Fruit fly (Drosophila melanogaster): Measurements from ENCODE around the gene Obp99b.

Obp99b gene

dm6 chr3R:29756153-29756552, 39.5 kb upstream of the Obp99b start:
- TF ChIP-seq insv (optimal IDR thresholded peaks at IDR 0.05): no peak
- no peak for TF ChIP-seq ttk (optimal IDR thresholded peaks at IDR 0.05)
- TF ChIP-seq h (optimal IDR thresholded peaks at IDR 0.05): no peak

DNA sequence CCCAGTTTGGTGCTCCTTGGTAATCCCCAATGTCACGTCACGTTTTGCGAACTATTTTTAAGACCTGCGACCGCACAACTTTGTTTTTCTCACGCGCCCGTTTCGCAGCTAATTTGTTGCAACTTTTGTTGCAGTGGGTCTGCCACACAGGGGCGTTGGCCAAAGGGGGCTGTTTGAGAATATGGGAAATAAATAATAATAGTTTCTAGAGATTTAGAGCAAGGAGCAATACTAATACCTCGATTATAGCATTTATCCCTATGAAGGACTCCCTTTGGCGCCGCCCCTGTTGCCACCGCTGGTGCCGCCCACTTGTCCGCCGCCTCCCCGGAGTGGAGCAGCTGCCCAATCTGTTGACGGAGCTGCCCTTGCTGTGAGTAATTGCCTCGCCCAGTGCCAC, 38.6 kb upstream of the Obp99b start:
- no peak for TF ChIP-seq psq (optimal IDR thresholded peaks at IDR 0.05)
- TF ChIP-seq insv (optimal IDR thresholded peaks at IDR 0.05): no peak
- no peak for TF ChIP-seq ttk (optimal IDR thresholded peaks at IDR 0.05)
- TF ChIP-seq Myc (optimal IDR thresholded peaks at IDR 0.05): no peak
- no peak for TF ChIP-seq Sin3A (optimal IDR thresholded peaks at IDR 0.05)
- no peak for TF ChIP-seq h (optimal IDR thresholded peaks at IDR 0.05)

DNA sequence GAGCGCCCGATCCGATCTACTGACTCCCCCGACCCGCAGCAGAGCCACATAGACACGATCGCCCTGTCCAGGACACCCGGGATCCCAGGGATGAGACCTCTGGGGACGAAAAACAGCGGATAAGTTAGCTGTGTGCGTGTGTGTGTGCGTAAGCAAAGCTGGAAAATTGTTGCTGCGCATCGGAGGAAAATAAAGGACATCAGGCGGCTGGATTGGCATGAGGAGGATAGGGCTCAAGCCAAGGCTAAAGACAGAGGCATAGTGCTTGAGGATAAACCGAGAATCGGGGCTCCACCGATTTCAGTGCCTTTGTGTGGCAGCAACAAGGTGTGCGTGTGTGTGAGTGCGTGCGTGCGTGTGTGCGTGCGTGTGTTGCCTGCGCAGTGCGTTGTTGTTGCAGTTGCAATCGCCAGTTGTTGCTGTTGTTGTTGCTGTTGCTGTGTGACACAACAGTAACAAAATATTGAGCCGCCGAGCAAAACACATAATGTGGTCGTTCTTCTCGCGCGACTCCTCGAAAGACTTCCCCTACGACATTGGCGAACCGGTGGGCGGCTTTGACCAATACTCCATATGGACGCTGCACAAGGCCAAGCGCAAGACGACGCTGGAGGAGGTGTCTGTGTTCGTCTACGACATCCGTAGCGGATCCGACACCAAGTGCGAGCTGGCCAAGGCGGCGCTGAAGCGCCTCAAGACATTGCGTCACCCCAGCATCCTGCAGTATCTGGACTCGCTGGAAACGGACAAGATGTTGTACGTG, 32.8 kb upstream of the Obp99b start:
- TF ChIP-seq insv (optimal IDR thresholded peaks at IDR 0.05) (no peak), h (optimal IDR thresholded peaks at IDR 0.05) (no peak), psq (optimal IDR thresholded peaks at IDR 0.05) (no peak), Sin3A (optimal IDR thresholded peaks at IDR 0.05) (no peak), ttk (optimal IDR thresholded peaks at IDR 0.05) (no peak), Myc (optimal IDR thresholded peaks at IDR 0.05) (no peak)

DNA sequence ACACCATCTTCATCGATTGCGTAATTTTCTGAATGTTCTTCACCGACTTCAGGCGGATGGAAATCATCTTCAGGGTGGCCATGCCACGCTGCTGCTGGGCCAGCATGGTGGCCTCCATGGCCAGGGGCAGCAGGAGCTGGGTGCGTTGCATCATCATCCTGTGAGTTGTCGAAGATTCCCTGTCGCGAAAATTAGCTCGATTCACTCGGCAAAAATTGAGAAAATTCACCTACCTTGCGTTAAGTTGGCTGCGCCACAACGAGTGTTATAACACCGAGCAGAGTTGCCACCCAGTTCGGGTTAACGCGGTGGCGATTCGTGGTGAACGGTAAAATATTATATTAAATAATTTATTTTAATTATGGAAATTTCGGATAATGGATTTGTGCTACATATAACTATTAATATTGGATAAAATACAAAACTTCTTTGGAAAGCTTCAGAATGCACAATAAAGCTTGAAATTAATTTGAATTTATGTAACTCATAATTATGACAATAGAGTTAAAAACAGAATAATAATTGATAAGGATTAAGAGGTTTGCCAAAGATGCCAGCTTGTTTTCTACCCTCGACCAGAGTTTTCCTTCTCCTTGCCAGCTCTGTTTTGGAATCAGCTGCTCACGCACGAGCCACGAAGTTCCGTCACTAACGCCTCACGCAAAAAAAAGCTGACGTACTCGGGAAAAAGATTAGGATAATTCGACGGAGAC, 32.1 kb upstream of the Obp99b start, which contains the start of the genes ATPsyngamma and yata:
Gene ATPsyngamma, minus strand, starts transcription at position 573 of the 713 bp plus-strand sequence.
Gene yata, plus strand, starts transcription at position 629 of the 713 bp plus-strand sequence.
- TF ChIP-seq Myc (optimal IDR thresholded peaks at IDR 0.05): no peak
- TF ChIP-seq ttk (optimal IDR thresholded peaks at IDR 0.05): no peak
- TF ChIP-seq Sin3A (optimal IDR thresholded peaks at IDR 0.05): no peak
- TF ChIP-seq insv (optimal IDR thresholded peaks at IDR 0.05): no peak
- no peak for TF ChIP-seq psq (optimal IDR thresholded peaks at IDR 0.05)
- TF ChIP-seq h (optimal IDR thresholded peaks at IDR 0.05): no peak

- TF ChIP-seq Myc (optimal IDR thresholded peaks at IDR 0.05) (no peak), insv (optimal IDR thresholded peaks at IDR 0.05) (no peak), ttk (optimal IDR thresholded peaks at IDR 0.05) (no peak), h (optimal IDR thresholded peaks at IDR 0.05) (no peak), psq (optimal IDR thresholded peaks at IDR 0.05) (no peak), Sin3A (optimal IDR thresholded peaks at IDR 0.05) (no peak)
Observed at dm6 chr3R:29745056-29745455, 28.4 kb upstream of the Obp99b start, which contains the start of the genes Wdr24 and IntS11. TSS of gene Wdr24 (minus strand) at chr3R:29745092. TSS of gene IntS11 (plus strand) at chr3R:29745337.

DNA sequence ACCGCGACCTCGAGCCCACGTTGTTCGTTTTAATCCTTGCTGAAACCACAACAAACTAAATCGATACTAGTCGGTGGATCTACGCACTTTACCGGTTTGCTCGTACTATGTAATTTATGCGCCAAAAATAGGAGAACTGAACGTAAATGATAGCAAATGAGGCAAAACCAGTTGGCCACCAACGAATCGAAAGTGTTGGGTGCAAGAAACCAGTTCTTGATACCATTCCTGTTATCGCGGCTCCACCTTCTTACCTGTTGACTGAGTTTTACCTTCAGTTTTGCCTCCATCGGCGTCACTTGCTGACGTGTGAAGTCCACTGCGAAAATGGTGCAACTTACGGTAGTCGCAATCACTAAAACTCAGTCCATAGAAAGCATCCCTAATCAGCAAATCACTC, 23.4 kb upstream of the Obp99b start:
- TF ChIP-seq Myc (optimal IDR thresholded peaks at IDR 0.05) (no peak), h (optimal IDR thresholded peaks at IDR 0.05) (no peak), Sin3A (optimal IDR thresholded peaks at IDR 0.05) (no peak), psq (optimal IDR thresholded peaks at IDR 0.05) (no peak), insv (optimal IDR thresholded peaks at IDR 0.05) (no peak), ttk (optimal IDR thresholded peaks at IDR 0.05) (no peak)

- TF ChIP-seq h (optimal IDR thresholded peaks at IDR 0.05): no peak
- TF ChIP-seq ttk (optimal IDR thresholded peaks at IDR 0.05): no peak
- no peak for TF ChIP-seq Sin3A (optimal IDR thresholded peaks at IDR 0.05)
- TF ChIP-seq Myc (optimal IDR thresholded peaks at IDR 0.05): no peak
- no peak for TF ChIP-seq insv (optimal IDR thresholded peaks at IDR 0.05)
- TF ChIP-seq psq (optimal IDR thresholded peaks at IDR 0.05): peak; percentile 14
Observed at dm6 chr3R:29737891-29738290, 21.2 kb upstream of the Obp99b start, which contains the start of gene Gnpnat. TSS of gene Gnpnat (plus strand) at chr3R:29738275.

DNA sequence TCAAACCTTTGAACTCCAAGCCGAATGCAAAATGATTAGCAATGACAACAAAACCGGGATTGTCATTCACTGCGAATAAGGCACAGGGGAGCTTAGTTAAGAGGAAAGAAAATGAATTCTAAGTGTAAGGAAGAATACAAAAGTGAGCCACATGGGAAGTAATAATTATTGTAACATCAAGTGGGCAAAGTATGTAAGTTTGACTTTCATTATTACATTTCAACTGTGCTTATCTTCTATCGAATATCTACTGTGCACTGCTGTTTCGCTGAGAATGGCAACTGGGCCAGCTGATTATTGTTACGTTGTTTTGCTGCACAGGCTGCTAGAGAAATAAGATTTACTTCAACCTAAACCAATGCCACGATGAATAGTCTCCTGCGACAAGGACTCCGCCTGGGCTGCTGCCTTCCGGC, 20.0 kb upstream of the Obp99b start, which contains the start of the genes CG7601 and CIA30:
Gene CG7601, minus strand, starts transcription at position 68 of the 416 bp plus-strand sequence.
Gene CIA30, plus strand, starts transcription at position 288 of the 416 bp plus-strand sequence.
- TF ChIP-seq insv (optimal IDR thresholded peaks at IDR 0.05): no peak
- TF ChIP-seq h (optimal IDR thresholded peaks at IDR 0.05): no peak
- TF ChIP-seq Myc (optimal IDR thresholded peaks at IDR 0.05): no peak
- no peak for TF ChIP-seq psq (optimal IDR thresholded peaks at IDR 0.05)
- no peak for TF ChIP-seq Sin3A (optimal IDR thresholded peaks at IDR 0.05)

- TF ChIP-seq psq (optimal IDR thresholded peaks at IDR 0.05) (no peak), ttk (optimal IDR thresholded peaks at IDR 0.05) (no peak), Myc (optimal IDR thresholded peaks at IDR 0.05) (no peak), h (optimal IDR thresholded peaks at IDR 0.05) (no peak), insv (optimal IDR thresholded peaks at IDR 0.05) (no peak), Sin3A (optimal IDR thresholded peaks at IDR 0.05) (no peak)
Observed at dm6 chr3R:29726277-29726676, 9.6 kb upstream of the Obp99b start.

DNA sequence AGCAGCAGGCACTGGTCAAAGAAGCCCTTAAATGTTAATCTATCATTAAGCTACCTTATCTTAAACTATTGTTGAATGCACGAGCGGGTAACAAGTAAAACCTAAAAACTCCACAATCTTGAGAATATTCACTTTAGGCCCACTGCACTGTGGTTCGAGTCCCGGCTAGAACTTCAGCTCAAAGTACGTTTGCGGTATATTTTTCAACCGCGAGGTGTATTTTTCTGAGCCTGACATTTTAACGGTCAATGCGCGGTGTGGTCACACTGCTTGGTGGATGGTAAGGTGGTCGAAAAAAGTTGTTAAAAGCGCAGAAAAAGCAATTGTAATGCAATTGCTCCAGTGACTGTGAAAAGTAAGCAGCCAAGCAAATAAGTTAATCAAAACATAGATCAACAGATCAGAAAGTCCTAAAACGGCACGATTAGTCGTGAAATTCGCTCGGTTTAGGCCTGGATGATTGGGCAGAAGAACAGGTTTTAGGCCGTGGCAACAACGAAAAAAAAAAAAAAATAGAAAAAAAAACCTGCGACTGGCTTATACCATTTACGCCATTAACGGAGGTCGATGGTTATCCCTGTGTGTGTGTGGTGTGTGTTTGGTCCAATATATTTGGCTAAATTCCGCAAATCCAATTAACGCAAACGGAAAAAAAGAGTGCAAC, 9.0 kb upstream of the Obp99b start, which contains the start of gene Kul:
Gene Kul, plus strand, starts transcription at position 254 of the 664 bp plus-strand sequence.
- TF ChIP-seq h (optimal IDR thresholded peaks at IDR 0.05) (no peak), insv (optimal IDR thresholded peaks at IDR 0.05) (no peak), Sin3A (optimal IDR thresholded peaks at IDR 0.05) (no peak), Myc (optimal IDR thresholded peaks at IDR 0.05) (no peak), psq (optimal IDR thresholded peaks at IDR 0.05) (no peak), ttk (optimal IDR thresholded peaks at IDR 0.05) (no peak)

DNA sequence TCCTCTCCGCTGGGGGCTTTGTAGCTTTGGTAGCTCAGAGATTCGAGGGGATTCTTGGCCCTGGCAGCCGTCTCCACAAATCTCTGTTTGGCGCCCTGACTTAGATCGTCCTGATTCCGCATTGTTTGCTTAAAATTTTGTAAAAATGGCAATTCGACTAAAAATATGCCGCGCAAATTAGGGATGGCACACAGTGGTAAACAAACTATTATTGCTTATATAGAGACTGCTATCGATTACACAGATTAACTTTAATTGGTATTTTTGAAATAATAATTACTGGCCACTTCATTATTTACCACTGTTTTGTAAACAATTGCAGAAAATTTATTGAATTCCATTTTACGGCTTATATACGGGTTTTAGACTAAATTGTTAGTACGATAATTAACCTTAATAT, 8.0 kb upstream of the Obp99b start, which contains the start of the genes Naa40 and CG18731:
Gene Naa40, minus strand, starts transcription at position 206 of the 400 bp plus-strand sequence.
Gene CG18731, plus strand, starts transcription at position 283 of the 400 bp plus-strand sequence.
- TF ChIP-seq Sin3A (optimal IDR thresholded peaks at IDR 0.05) (no peak), ttk (optimal IDR thresholded peaks at IDR 0.05) (no peak), psq (optimal IDR thresholded peaks at IDR 0.05) (no peak), insv (optimal IDR thresholded peaks at IDR 0.05) (no peak), Myc (optimal IDR thresholded peaks at IDR 0.05) (no peak), h (optimal IDR thresholded peaks at IDR 0.05) (no peak)

Measured in Kc167 (cell line).